Worm (Caenorhabditis elegans) whole organism, L3 larva: ENCODE results near the gene mec-2.

ENCODE experiments used
- ZK546.5 ChIP-seq: sonication (generic microtip); optimal IDR thresholded peaks from 2 replicates; lab custom pipeline; 2017; ENCODE audit warnings: missing biosample characterization, missing genetic modification characterization
- aly-2 ChIP-seq: fragments of 150-350 bp; optimal IDR thresholded peaks from 2 replicates; lab custom pipeline; 2014; ENCODE audit warnings: missing biosample characterization, missing genetic modification characterization
- ama-1 ChIP-seq: fragments of 150-350 bp; optimal IDR thresholded peaks from 2 replicates; lab custom pipeline; 2018
- ceh-16 ChIP-seq: sonication (generic microtip); optimal IDR thresholded peaks from 2 replicates; lab custom pipeline; 2017; ENCODE audit warnings: missing biosample characterization, missing genetic modification characterization
- ceh-82 ChIP-seq: fragments of 150-350 bp; optimal IDR thresholded peaks from 2 replicates; lab custom pipeline; 2014; ENCODE audit warnings: missing biosample characterization, missing genetic modification characterization
- daf-12 ChIP-seq: fragments of 150-350 bp; optimal IDR thresholded peaks from 2 replicates; lab custom pipeline; 2014; ENCODE audit warnings: missing biosample characterization, missing genetic modification reagents, missing genetic modification characterization
- egl-5 ChIP-seq: fragments of 150-350 bp; optimal IDR thresholded peaks from 2 replicates; lab custom pipeline; 2017; ENCODE audit warnings: missing biosample characterization, missing genetic modification reagents, missing genetic modification characterization, inconsistent platforms
- elt-1 ChIP-seq: fragments of 150-350 bp; optimal IDR thresholded peaks from 2 replicates; lab custom pipeline; 2014; ENCODE audit warnings: missing biosample characterization, missing genetic modification characterization
- elt-2 ChIP-seq: sonication (generic microtip); optimal IDR thresholded peaks from 2 replicates; lab custom pipeline; 2016; ENCODE audit warnings: missing genetic modification reagents, mild to moderate bottlenecking, missing genetic modification characterization, missing compliant biosample characterization
- elt-3 ChIP-seq, 3 experiments: fragments of 150-350 bp in 1 of 3; sonication (generic microtip) in 2 of 3; optimal IDR thresholded peaks; 2 replicates in 2 of 3; 4 replicates in 1 of 3; lab custom pipeline; 2014 to 2017; ENCODE audit warnings: missing biosample characterization in 3 of 3, missing genetic modification characterization in 3 of 3
- eor-1 ChIP-seq, 2 experiments: fragments of 150-350 bp; optimal IDR thresholded peaks; 2 replicates each; lab custom pipeline; 2014 to 2018; ENCODE audit warnings: missing biosample characterization in 2 of 2, missing genetic modification characterization in 2 of 2
- fkh-10 ChIP-seq: sonication (generic microtip); optimal IDR thresholded peaks from 2 replicates; lab custom pipeline; 2017; ENCODE audit warnings: missing biosample characterization, missing genetic modification reagents, missing genetic modification characterization
- fos-1 ChIP-seq: fragments of 150-350 bp; optimal IDR thresholded peaks from 2 replicates; lab custom pipeline; 2014; ENCODE audit warnings: missing biosample characterization, missing genetic modification characterization
- hmg-11 ChIP-seq: sonication (generic microtip); optimal IDR thresholded peaks from 2 replicates; lab custom pipeline; 2016; ENCODE audit warnings: missing genetic modification characterization, missing compliant biosample characterization
- jun-1 ChIP-seq: fragments of 150-350 bp; optimal IDR thresholded peaks from 2 replicates; lab custom pipeline; 2014; ENCODE audit warnings: missing biosample characterization, missing genetic modification reagents, missing genetic modification characterization
- lin-15B ChIP-seq: fragments of 150-350 bp; optimal IDR thresholded peaks from 2 replicates; lab custom pipeline; 2014; ENCODE audit warnings: missing biosample characterization, missing genetic modification characterization
- lsy-12 ChIP-seq: sonication (generic microtip); optimal IDR thresholded peaks from 2 replicates; lab custom pipeline; 2016; ENCODE audit warnings: mild to moderate bottlenecking, missing genetic modification characterization, missing compliant biosample characterization
- mdl-1 ChIP-seq: fragments of 150-350 bp; optimal IDR thresholded peaks from 2 replicates; lab custom pipeline; 2014; ENCODE audit warnings: missing biosample characterization, missing genetic modification characterization
- mml-1 ChIP-seq: fragments of 150-350 bp; sonication (generic microtip); optimal IDR thresholded peaks from 3 replicates; lab custom pipeline; 2014; ENCODE audit warnings: missing biosample characterization, missing genetic modification characterization
- nhr-11 ChIP-seq: fragments of 150-350 bp; optimal IDR thresholded peaks from 2 replicates; lab custom pipeline; 2014; ENCODE audit warnings: missing biosample characterization, missing genetic modification characterization
- nhr-23 ChIP-seq: fragments of 150-350 bp; optimal IDR thresholded peaks from 2 replicates; lab custom pipeline; 2014; ENCODE audit warnings: missing biosample characterization, missing genetic modification reagents, missing genetic modification characterization
- nhr-237 ChIP-seq: fragments of 150-350 bp; optimal IDR thresholded peaks from 2 replicates; lab custom pipeline; 2014; ENCODE audit warnings: missing biosample characterization, missing genetic modification characterization
- nhr-25 ChIP-seq: sonication (generic microtip); optimal IDR thresholded peaks from 2 replicates; lab custom pipeline; 2017; ENCODE audit warnings: missing biosample characterization, missing genetic modification characterization
- nhr-43 ChIP-seq: sonication (generic microtip); optimal IDR thresholded peaks from 2 replicates; lab custom pipeline; 2016; ENCODE audit warnings: mild to moderate bottlenecking, missing genetic modification characterization, missing compliant biosample characterization; ENCODE audit not compliant: poor library complexity, severe bottlenecking
- nhr-76 ChIP-seq: fragments of 150-350 bp; sonication (generic microtip); optimal IDR thresholded peaks from 5 replicates; lab custom pipeline; 2014; ENCODE audit warnings: missing biosample characterization, missing genetic modification characterization
- nhr-77 ChIP-seq: fragments of 150-350 bp; optimal IDR thresholded peaks from 2 replicates; lab custom pipeline; 2014; ENCODE audit warnings: missing biosample characterization, missing genetic modification characterization
- pha-4 ChIP-seq: fragments of 150-350 bp; optimal IDR thresholded peaks from 2 replicates; lab custom pipeline; 2014; ENCODE audit warnings: missing biosample characterization, missing genetic modification reagents, missing genetic modification characterization
- sea-2 ChIP-seq: fragments of 150-350 bp; sonication (generic microtip); optimal IDR thresholded peaks from 4 replicates; lab custom pipeline; 2014; ENCODE audit warnings: missing biosample characterization, missing genetic modification reagents, missing genetic modification characterization
- skn-1 ChIP-seq: fragments of 150-350 bp; optimal IDR thresholded peaks from 2 replicates; lab custom pipeline; 2014; ENCODE audit warnings: missing biosample characterization, missing genetic modification characterization
- tbx-2 ChIP-seq: sonication (generic microtip); optimal IDR thresholded peaks from 2 replicates; lab custom pipeline; 2016; ENCODE audit warnings: mild to moderate bottlenecking, missing genetic modification characterization, missing compliant biosample characterization
- ztf-11 ChIP-seq: fragments of 150-350 bp; optimal IDR thresholded peaks from 2 replicates; lab custom pipeline; 2014; ENCODE audit warnings: missing biosample characterization, missing genetic modification characterization
- ztf-4 ChIP-seq: fragments of 150-350 bp; optimal IDR thresholded peaks from 2 replicates; lab custom pipeline; 2014; ENCODE audit warnings: missing biosample characterization, missing genetic modification characterization

mec-2 gene

ce11 chrX:5611155-5611554, 43.6 kb downstream of the mec-2 start, which contains the start of gene octr-1:
TSS of gene octr-1 (minus strand) at chrX:5611255.
- TF ChIP-seq ama-1 (no peak), elt-1 (tag; lab: Kevin White, UChicago) (no peak), lin-15B (tag; lab: Kevin White, UChicago) (no peak), sea-2 (GFP tag; lab: Kevin White, UChicago) (no peak), fkh-10 (no peak), ztf-11 (no peak), nhr-11 (tag; lab: Kevin White, UChicago) (no peak)
- TF ChIP-seq, all 47 proteins: peak for 0

ce11 chrX:5616000-5616399, 48.4 kb downstream of the mec-2 start:
- TF ChIP-seq mdl-1 (tag; lab: Kevin White, UChicago) (no peak), hmg-11 (tag; lab: Kevin White, UChicago) (no peak), skn-1 (tag; lab: Kevin White, UChicago) (no peak), aly-2 (tag; lab: Kevin White, UChicago) (no peak), tbx-2 (tag; lab: Kevin White, UChicago) (no peak)

ce11 chrX:5621793-5622192, 54.2 kb downstream of the mec-2 start:
- TF ChIP-seq lsy-12 (tag; lab: Kevin White, UChicago) (no peak), sea-2 (GFP tag; lab: Kevin White, UChicago) (no peak), nhr-77 (no peak), egl-5 (tag; lab: Kevin White, UChicago) (no peak), skn-1 (tag; lab: Kevin White, UChicago) (no peak)

ce11 chrX:5628432-5628977, 61.0 kb downstream of the mec-2 start:
- TF ChIP-seq elt-3 (tag; optimal IDR thresholded peaks at IDR 0.05; lab: Kevin White, UChicago) (peak in 1 of 3 experiments; percentile 80), elt-2 (peak; percentile 15), lsy-12 (tag; lab: Kevin White, UChicago) (peak; percentile 24), nhr-23 (tag; lab: Kevin White, UChicago) (peak; percentile 79), nhr-11 (tag; lab: Kevin White, UChicago) (no peak), aly-2 (tag; lab: Kevin White, UChicago) (no peak), nhr-43 (tag; lab: Kevin White, UChicago) (peak; percentile 87), nhr-25 (tag; lab: Kevin White, UChicago) (peak; percentile 83), jun-1 (no peak)
- TF ChIP-seq, all 47 proteins: peak for 6

- TF ChIP-seq ceh-82 = no peak
- TF ChIP-seq nhr-76 (tag; lab: Kevin White, UChicago) = no peak
- no peak for TF ChIP-seq tbx-2 (tag; lab: Kevin White, UChicago)
- no peak for TF ChIP-seq ceh-16 (tag; lab: Kevin White, UChicago)
- TF ChIP-seq elt-3 (tag; optimal IDR thresholded peaks at IDR 0.05; lab: Kevin White, UChicago) = peak in 1 of 3 experiments; percentile 8
- no peak for TF ChIP-seq pha-4 (tag; lab: Kevin White, UChicago)
- no peak for TF ChIP-seq jun-1
- no peak for TF ChIP-seq elt-2
- peak; percentile 86 for TF ChIP-seq nhr-25 (tag; lab: Kevin White, UChicago)
- peak; percentile 79 for TF ChIP-seq nhr-23 (tag; lab: Kevin White, UChicago)
- TF ChIP-seq ZK546.5 (tag; lab: Kevin White, UChicago) = no peak
- TF ChIP-seq eor-1 (tag; optimal IDR thresholded peaks at IDR 0.05; lab: Kevin White, UChicago) = no peak
- TF ChIP-seq mml-1 (tag; lab: Kevin White, UChicago) = no peak
- TF ChIP-seq fos-1 (tag; lab: Kevin White, UChicago) = no peak
- no peak for TF ChIP-seq nhr-237 (tag; lab: Kevin White, UChicago)
- peak; percentile 85 for TF ChIP-seq nhr-43 (tag; lab: Kevin White, UChicago)
- no peak for TF ChIP-seq lsy-12 (tag; lab: Kevin White, UChicago)
- TF ChIP-seq ztf-4 (tag; lab: Kevin White, UChicago) = no peak
- TF ChIP-seq daf-12 (tag; lab: Kevin White, UChicago) = no peak
Observed at ce11 chrX:5629941-5630340, 62.4 kb downstream of the mec-2 start, which contains the start of gene argn-1. TSS of gene argn-1 (plus strand) at chrX:5630023.
